Worm (Caenorhabditis elegans): Measurements from ENCODE around the gene adk-1.

The adk-1 gene

ce11 chrIV:11198983-11199382 lies 11.6 kb downstream of the adk-1 start, which contains the start of gene R07H5.16:
Gene R07H5.16 (plus strand): TSS chrIV:11199330.
- peak; percentile 12 for TF ChIP-seq ceh-31 (tag; optimal IDR thresholded peaks at IDR 0.05)

DNA sequence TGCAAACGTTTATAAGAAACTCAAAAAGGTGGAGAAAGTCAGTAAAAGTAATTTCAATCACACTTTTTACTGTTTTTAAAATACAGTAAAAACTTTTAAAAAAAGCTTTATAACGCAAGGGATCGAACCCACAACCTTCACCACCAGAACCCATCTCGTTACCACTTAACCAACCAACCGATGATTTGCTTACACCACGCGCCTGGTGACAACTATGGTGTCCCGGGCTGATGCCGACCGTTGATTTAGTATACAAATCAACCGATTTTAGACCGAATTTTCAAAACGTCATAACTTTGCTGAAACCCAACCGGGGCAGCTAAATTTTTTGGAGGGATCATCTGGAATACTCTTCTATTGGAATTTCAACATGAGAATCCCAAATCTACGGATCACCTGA lies 13.8 kb downstream of the adk-1 start:
- TF ChIP-seq sox-2 (GFP tag; IDR thresholded peaks at IDR 0.05): peak; percentile 22; the same call in 1 of the 2 replicates

ce11 chrIV:11189411-11189810 lies 21.2 kb downstream of the adk-1 start, which contains the start of gene fbxb-79:
Gene fbxb-79 (minus strand): TSS chrIV:11189511.
- no peak for TF ChIP-seq F13H6.1 (tag; optimal IDR thresholded peaks at IDR 0.05)
- TF ChIP-seq nhr-232 (tag; optimal IDR thresholded peaks at IDR 0.05): no peak
- no peak for TF ChIP-seq odd-2 (tag; optimal IDR thresholded peaks at IDR 0.05)
- no peak for TF ChIP-seq ttx-3 (tag; optimal IDR thresholded peaks at IDR 0.05)
- no peak for TF ChIP-seq hlh-13 (GFP tag; optimal IDR thresholded peaks at IDR 0.05)
- TF ChIP-seq ceh-14 (tag; optimal IDR thresholded peaks at IDR 0.05): no peak
- no peak for TF ChIP-seq hlh-30 (tag; optimal IDR thresholded peaks at IDR 0.05; ENCODE audit: insufficient read depth)
- TF ChIP-seq T23F11.4 (GFP tag; optimal IDR thresholded peaks at IDR 0.05): no peak
- no peak for TF ChIP-seq pha-2 (tag; optimal IDR thresholded peaks at IDR 0.05)
- no peak for TF ChIP-seq sox-4 (tag; optimal IDR thresholded peaks at IDR 0.05)
- no peak for TF ChIP-seq ceh-48 (tag; optimal IDR thresholded peaks at IDR 0.05)
- no peak for TF ChIP-seq tbx-2 (tag; optimal IDR thresholded peaks at IDR 0.05)
- no peak for TF ChIP-seq gmeb-2 (tag; optimal IDR thresholded peaks at IDR 0.05)
- TF ChIP-seq fkh-10 (GFP tag; optimal IDR thresholded peaks at IDR 0.05): no peak
- no peak for TF ChIP-seq ceh-24 (tag; optimal IDR thresholded peaks at IDR 0.05)
- no peak for TF ChIP-seq sox-2 (GFP tag; IDR thresholded peaks at IDR 0.05)
- no peak for TF ChIP-seq rnt-1 (tag; optimal IDR thresholded peaks at IDR 0.05)

DNA sequence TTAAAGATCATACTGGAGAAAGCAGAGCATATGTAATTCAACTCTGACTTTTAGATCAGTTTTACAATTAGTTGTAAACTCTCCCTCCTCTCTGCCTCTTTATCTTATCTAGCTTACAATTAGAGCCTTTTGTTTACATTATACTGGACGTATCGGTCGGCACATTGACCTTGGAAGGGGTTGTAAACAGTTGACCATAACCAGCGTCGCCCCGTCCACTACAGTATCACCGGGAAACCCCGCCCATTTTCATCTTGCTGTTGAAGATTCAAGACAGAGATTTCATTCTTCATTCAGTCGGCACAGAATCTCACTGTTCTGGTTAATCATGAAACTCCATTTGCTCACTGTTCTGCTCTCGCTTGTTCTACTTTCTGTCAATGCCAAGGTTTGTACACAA lies 23.9 kb downstream of the adk-1 start, which contains the start of gene sdz-27:
TSS of gene sdz-27 (plus strand) at position 301 of the 400 bp plus-strand sequence.
- TF ChIP-seq ceh-18 (tag; optimal IDR thresholded peaks at IDR 0.05) (no peak), che-1 (tag; optimal IDR thresholded peaks at IDR 0.05) (no peak), odd-2 (tag; optimal IDR thresholded peaks at IDR 0.05) (no peak), ceh-24 (tag; optimal IDR thresholded peaks at IDR 0.05) (no peak), fkh-6 (tag; optimal IDR thresholded peaks at IDR 0.05) (no peak), dmd-4 (tag; optimal IDR thresholded peaks at IDR 0.05; ENCODE audit: borderline replicate concordance) (no peak), ceh-6 (GFP tag; optimal IDR thresholded peaks at IDR 0.05) (no peak), unc-86 (tag; optimal IDR thresholded peaks at IDR 0.05) (no peak), hlh-15 (tag; optimal IDR thresholded peaks at IDR 0.05) (no peak), lim-6 (tag; optimal IDR thresholded peaks at IDR 0.05) (no peak), unc-3 (GFP tag; conservative IDR thresholded peaks at IDR 0.05) (no peak), unc-3 (tag; optimal IDR thresholded peaks at IDR 0.05) (no peak), nhr-11 (tag; optimal IDR thresholded peaks at IDR 0.05) (no peak), nhr-232 (tag; optimal IDR thresholded peaks at IDR 0.05) (no peak), tbx-7 (tag; optimal IDR thresholded peaks at IDR 0.05) (no peak), nfya-1 (tag; optimal IDR thresholded peaks at IDR 0.05) (no peak), sox-4 (tag; optimal IDR thresholded peaks at IDR 0.05) (no peak)

- TF ChIP-seq nfya-1 (tag; optimal IDR thresholded peaks at IDR 0.05) (no peak), lim-6 (tag; optimal IDR thresholded peaks at IDR 0.05) (no peak), ahr-1 (tag; optimal IDR thresholded peaks at IDR 0.05) (no peak), lin-11 (tag; optimal IDR thresholded peaks at IDR 0.05) (no peak), fkh-10 (GFP tag; optimal IDR thresholded peaks at IDR 0.05) (no peak), ceh-2 (tag; optimal IDR thresholded peaks at IDR 0.05) (no peak), K09A11.1 (tag; optimal IDR thresholded peaks at IDR 0.05; ENCODE audit: insufficient read depth) (no peak), tbx-2 (tag; optimal IDR thresholded peaks at IDR 0.05) (no peak), zip-5 (tag; optimal IDR thresholded peaks at IDR 0.05) (no peak), ceh-34 (tag; optimal IDR thresholded peaks at IDR 0.05) (no peak), ztf-16 (tag; optimal IDR thresholded peaks at IDR 0.05) (no peak), mec-3 (tag; optimal IDR thresholded peaks at IDR 0.05; ENCODE audit: borderline replicate concordance) (no peak), elt-2 (tag; optimal IDR thresholded peaks at IDR 0.05) (no peak)
Observed at ce11 chrIV:11183991-11184390, 26.6 kb downstream of the adk-1 start, which contains the start of gene nuaf-3. Gene nuaf-3 (plus strand): TSS chrIV:11184291.

Data from whole organism, late embryonic.